Fruit fly (Drosophila melanogaster) whole organism, pupa: ENCODE measurements around the gene CG11699.

Source experiments
- CG10348 ChIP-seq: fragments of 200-800 bp; sonication (Bioruptor generic); IDR thresholded peaks from 2 replicates; pipeline ENCODE4 v1.3.6; 2022; ENCODE audit warnings: missing biosample characterization, missing genetic modification characterization
- CG12605 ChIP-seq: fragments of 200-800 bp; sonication (Bioruptor generic); IDR thresholded peaks from 2 replicates; pipeline ENCODE4 v1.3.6; 2022; ENCODE audit warnings: missing biosample characterization, missing genetic modification characterization
- CG13204 ChIP-seq: fragments of 200-800 bp; sonication (Bioruptor generic); optimal IDR thresholded peaks from 2 replicates; lab custom pipeline; 2018; ENCODE audit warnings: missing biosample characterization, mild to moderate bottlenecking, missing genetic modification characterization, moderate library complexity
- CG14655 ChIP-seq: fragments of 200-800 bp; sonication (Bioruptor generic); optimal IDR thresholded peaks from 3 replicates; lab custom pipeline; 2017; ENCODE audit warnings: mild to moderate bottlenecking, missing biosample characterization, missing genetic modification reagents, missing genetic modification characterization
- CG15710 ChIP-seq: fragments of 200-800 bp; sonication (Bioruptor generic); optimal IDR thresholded peaks from 2 replicates; lab custom pipeline; 2018; ENCODE audit warnings: missing biosample characterization, mild to moderate bottlenecking, missing genetic modification characterization, moderate library complexity
- CG17806 ChIP-seq: fragments of 200-800 bp; sonication (Bioruptor generic); optimal IDR thresholded peaks from 2 replicates; lab custom pipeline; 2018; ENCODE audit warnings: missing biosample characterization, mild to moderate bottlenecking, missing genetic modification characterization, moderate library complexity
- CG32121 ChIP-seq: fragments of 200-800 bp; sonication (Bioruptor generic); IDR thresholded peaks from 2 replicates; pipeline ENCODE4 v1.3.6; 2022; ENCODE audit warnings: missing biosample characterization, missing genetic modification characterization
- CG34367 ChIP-seq: fragments of 200-800 bp; sonication (Bioruptor generic); optimal IDR thresholded peaks from 2 replicates; lab custom pipeline; 2018; ENCODE audit warnings: missing biosample characterization, mild to moderate bottlenecking, missing genetic modification characterization
- CG4496 ChIP-seq: fragments of 200-800 bp; sonication (Bioruptor generic); IDR thresholded peaks from 3 replicates; pipeline ENCODE4 v1.3.6; 2022; ENCODE audit warnings: missing biosample characterization, missing genetic modification characterization
- CG8159 ChIP-seq: fragments of 200-800 bp; sonication (Bioruptor generic); optimal IDR thresholded peaks from 3 replicates; lab custom pipeline; 2018; ENCODE audit warnings: missing biosample characterization, mild to moderate bottlenecking, missing genetic modification characterization, moderate library complexity
- CG8301 ChIP-seq: fragments of 200-800 bp; sonication (Bioruptor generic); optimal IDR thresholded peaks from 2 replicates; lab custom pipeline; 2018; ENCODE audit warnings: missing biosample characterization, mild to moderate bottlenecking, missing genetic modification characterization
- CG9948 ChIP-seq: fragments of 200-800 bp; sonication (Bioruptor generic); optimal IDR thresholded peaks from 2 replicates; lab custom pipeline; 2018; ENCODE audit warnings: missing biosample characterization, mild to moderate bottlenecking, missing genetic modification characterization, moderate library complexity
- D1 ChIP-seq: fragments of 200-800 bp; sonication (Bioruptor generic); optimal IDR thresholded peaks from 2 replicates; lab custom pipeline; 2018; ENCODE audit warnings: missing biosample characterization, mild to moderate bottlenecking, missing genetic modification characterization, moderate library complexity
- EcR ChIP-seq: fragments of 200-800 bp; sonication (Bioruptor generic); optimal IDR thresholded peaks from 3 replicates; lab custom pipeline; 2019; ENCODE audit warnings: missing biosample characterization, missing genetic modification characterization, mild to moderate bottlenecking, moderate library complexity, missing genetic modification reagents
- Ets98B ChIP-seq: fragments of 200-800 bp; sonication (Bioruptor generic); IDR thresholded peaks from 2 replicates; pipeline ENCODE4 v1.3.6; 2022; ENCODE audit warnings: missing biosample characterization, missing genetic modification characterization
- Pif1A ChIP-seq: fragments of 200-800 bp; sonication (Bioruptor generic); optimal IDR thresholded peaks from 3 replicates; lab custom pipeline; 2016; ENCODE audit warnings: missing biosample characterization, missing genetic modification characterization
- Pif1B ChIP-seq: fragments of 200-800 bp; sonication (Bioruptor generic); optimal IDR thresholded peaks from 3 replicates; lab custom pipeline; 2016; ENCODE audit warnings: missing biosample characterization, missing genetic modification characterization
- Snoo ChIP-seq: fragments of 200-800 bp; sonication (Bioruptor generic); optimal IDR thresholded peaks from 3 replicates; lab custom pipeline; 2017; ENCODE audit warnings: missing biosample characterization, mild to moderate bottlenecking, missing genetic modification characterization, inconsistent platforms
- fd96Ca ChIP-seq: fragments of 200-800 bp; sonication (Bioruptor generic); IDR thresholded peaks from 3 replicates; pipeline ENCODE4 v1.3.6; 2022; ENCODE audit warnings: missing biosample characterization, missing genetic modification characterization
- gl ChIP-seq: fragments of 200-800 bp; sonication (Bioruptor generic); optimal IDR thresholded peaks from 2 replicates; lab custom pipeline; 2018; ENCODE audit warnings: missing biosample characterization, mild to moderate bottlenecking, missing genetic modification characterization
- rn ChIP-seq: fragments of 200-800 bp; sonication (Bioruptor generic); IDR thresholded peaks from 2 replicates; pipeline ENCODE4 v1.3.6; 2022; ENCODE audit warnings: missing biosample characterization, missing genetic modification characterization

The CG11699 gene

dm6 chrX:11528026-11528702 is 42.3 kb upstream of the CG11699 start:
- TF ChIP-seq EcR (no peak), CG8301 (tag; lab: Kevin White, UChicago) (peak; percentile 55), CG9948 (tag; lab: Kevin White, UChicago) (peak; percentile 74), Pif1B (GFP tag; lab: Kevin White, UChicago) (peak; percentile 46), CG12605 (peak; percentile 61), fd96Ca (GFP tag; lab: Robert Waterston, UW) (peak; percentile 72), D1 (tag; lab: Kevin White, UChicago) (no peak), CG10348 (no peak), CG32121 (GFP tag; lab: Robert Waterston, UW) (peak; percentile 58; the same call in 1 of the 2 replicates), rn (no peak), CG14655 (GFP tag; lab: Kevin White, UChicago) (peak; percentile 77), gl (tag; lab: Kevin White, UChicago) (peak; percentile 32), CG8159 (tag; lab: Kevin White, UChicago) (peak; percentile 80), CG34367 (tag; lab: Kevin White, UChicago) (peak; percentile 65), CG4496 (GFP tag; lab: Robert Waterston, UW) (peak; percentile 77), Snoo (tag; lab: Kevin White, UChicago) (peak; percentile 36), Pif1A (peak; percentile 61), Ets98B (peak; percentile 68), CG17806 (tag; lab: Kevin White, UChicago) (peak; percentile 67), CG15710 (peak; percentile 83), CG13204 (GFP tag; lab: Kevin White, UChicago) (peak; percentile 51)

- no peak for TF ChIP-seq CG10348
- peak; percentile 79 for TF ChIP-seq CG4496 (GFP tag; lab: Robert Waterston, UW)
- peak; percentile 79 for TF ChIP-seq Ets98B
- no peak for TF ChIP-seq CG8159 (tag; lab: Kevin White, UChicago)
- TF ChIP-seq CG14655 (GFP tag; lab: Kevin White, UChicago) = peak; percentile 60
- TF ChIP-seq CG12605 = peak; percentile 53; the same call in 1 of the 2 replicates
- TF ChIP-seq fd96Ca (GFP tag; lab: Robert Waterston, UW) = peak; percentile 80
- TF ChIP-seq CG8301 (tag; lab: Kevin White, UChicago) = peak; percentile 47
- peak; percentile 66 for TF ChIP-seq CG32121 (GFP tag; lab: Robert Waterston, UW)
Observed at dm6 chrX:11531245-11531644, 39.2 kb upstream of the CG11699 start.

dm6 chrX:11542502-11542901 is 27.9 kb upstream of the CG11699 start:
- TF ChIP-seq Ets98B (no peak), rn (no peak), D1 (tag; lab: Kevin White, UChicago) (no peak), Snoo (tag; lab: Kevin White, UChicago) (no peak), CG17806 (tag; lab: Kevin White, UChicago) (peak; percentile 28), gl (tag; lab: Kevin White, UChicago) (no peak), CG8159 (tag; lab: Kevin White, UChicago) (peak; percentile 63), fd96Ca (GFP tag; lab: Robert Waterston, UW) (no peak), Pif1A (no peak), CG8301 (tag; lab: Kevin White, UChicago) (peak; percentile 6), CG10348 (no peak), CG13204 (GFP tag; lab: Kevin White, UChicago) (no peak), CG34367 (tag; lab: Kevin White, UChicago) (peak; percentile 28), CG9948 (tag; lab: Kevin White, UChicago) (peak; percentile 38), CG4496 (GFP tag; lab: Robert Waterston, UW) (no peak), CG12605 (no peak), EcR (no peak), CG32121 (GFP tag; lab: Robert Waterston, UW) (no peak), CG15710 (peak; percentile 57), CG14655 (GFP tag; lab: Kevin White, UChicago) (peak; percentile 59), Pif1B (GFP tag; lab: Kevin White, UChicago) (no peak)

- TF ChIP-seq CG32121 (GFP tag; lab: Robert Waterston, UW) (no peak), D1 (tag; lab: Kevin White, UChicago) (no peak), CG34367 (tag; lab: Kevin White, UChicago) (no peak), fd96Ca (GFP tag; lab: Robert Waterston, UW) (no peak), CG15710 (no peak), CG12605 (no peak), CG14655 (GFP tag; lab: Kevin White, UChicago) (no peak), EcR (no peak), Snoo (tag; lab: Kevin White, UChicago) (no peak), rn (no peak), Pif1A (no peak), gl (tag; lab: Kevin White, UChicago) (no peak), Ets98B (no peak), CG8159 (tag; lab: Kevin White, UChicago) (no peak), CG9948 (tag; lab: Kevin White, UChicago) (no peak), CG17806 (tag; lab: Kevin White, UChicago) (no peak), CG4496 (GFP tag; lab: Robert Waterston, UW) (no peak), CG13204 (GFP tag; lab: Kevin White, UChicago) (no peak)
Observed at dm6 chrX:11543318-11543717, 27.1 kb upstream of the CG11699 start.

- TF ChIP-seq CG14655 (GFP tag; lab: Kevin White, UChicago) (peak; percentile 79), CG8159 (tag; lab: Kevin White, UChicago) (peak; percentile 7), CG15710 (no peak), fd96Ca (GFP tag; lab: Robert Waterston, UW) (0 out of 3 replicates have a peak, but pooled peaks have one; percentile 51), CG8301 (tag; lab: Kevin White, UChicago) (peak; percentile 68), EcR (peak; percentile 97), CG12605 (no peak), D1 (tag; lab: Kevin White, UChicago) (peak; percentile 38), CG17806 (tag; lab: Kevin White, UChicago) (peak; percentile 33), CG9948 (tag; lab: Kevin White, UChicago) (peak; percentile 47)
Observed at dm6 chrX:11544110-11544950, 26.1 kb upstream of the CG11699 start.
